Worm (Caenorhabditis elegans) whole organism, L4 larva: ENCODE data around the gene B0228.1.

ENCODE experiments used
- ama-1 ChIP-seq: fragments of 150-350 bp; optimal IDR thresholded peaks from 2 replicates; lab custom pipeline; 2014; ENCODE audit warnings: inconsistent platforms, mixed read lengths
- ceh-82 ChIP-seq: sonication (generic microtip); optimal IDR thresholded peaks from 2 replicates; lab custom pipeline; 2017; ENCODE audit warnings: missing biosample characterization, missing genetic modification characterization
- egl-27 ChIP-seq: sonication (generic microtip); optimal IDR thresholded peaks from 3 replicates; lab custom pipeline; 2017; ENCODE audit warnings: missing biosample characterization, missing genetic modification reagents, missing genetic modification characterization
- mdl-1 ChIP-seq, 2 experiments: fragments of 150-350 bp in 1 of 2; sonication (generic microtip) in 1 of 2; optimal IDR thresholded peaks; 2 replicates each; lab custom pipeline; 2014 to 2017; ENCODE audit warnings: missing biosample characterization in 2 of 2, missing genetic modification characterization in 2 of 2
- skn-1 ChIP-seq: fragments of 150-350 bp; optimal IDR thresholded peaks from 2 replicates; lab custom pipeline; 2014; ENCODE audit warnings: missing biosample characterization, missing genetic modification characterization

DNA sequence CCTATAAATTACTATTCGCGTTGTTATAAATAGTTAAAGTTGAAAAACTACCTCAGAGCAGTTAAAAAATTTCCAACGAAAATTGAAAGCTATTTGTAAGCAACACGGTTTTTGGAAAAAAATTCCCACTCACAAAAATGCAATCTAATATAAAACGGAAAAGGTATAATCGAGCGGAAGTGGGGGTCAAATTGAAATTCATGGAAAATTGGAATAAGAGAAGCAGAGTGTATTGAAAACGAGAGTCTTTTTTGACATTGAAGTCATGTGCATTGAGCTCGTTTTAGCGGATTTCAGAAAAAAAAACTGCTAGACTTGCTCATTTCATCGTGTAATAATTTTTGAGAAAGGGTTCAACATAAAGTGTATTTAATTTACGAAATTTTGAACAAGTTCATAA lies 15.1 kb downstream of the B0228.1 start:
- TF ChIP-seq egl-27 (tag; lab: Kevin White, UChicago) (no peak), ama-1 (lab: Kevin White, UChicago) (no peak), ceh-82 (tag; lab: Kevin White, UChicago) (no peak), mdl-1 (tag; optimal IDR thresholded peaks at IDR 0.05; lab: Kevin White, UChicago) (no peak), skn-1 (tag; lab: Kevin White, UChicago) (no peak)
